Worm (Caenorhabditis elegans) whole organism, mixed stage, embryonic: ENCODE results near the gene C34C12.6.

ENCODE experiments used
- blmp-1 ChIP-seq: fragments of 150-350 bp; optimal IDR thresholded peaks from 2 replicates; lab custom pipeline; 2014; ENCODE audit warnings: missing biosample characterization, missing genetic modification characterization
- ces-1 ChIP-seq: fragments of 150-350 bp; optimal IDR thresholded peaks from 2 replicates; lab custom pipeline; 2014; ENCODE audit warnings: missing biosample characterization, missing genetic modification reagents, missing genetic modification characterization
- drap-1 ChIP-seq: fragments of 200-800 bp; sonication (Bioruptor generic); optimal IDR thresholded peaks from 3 replicates; lab custom pipeline; 2018; ENCODE audit warnings: mild to moderate bottlenecking, missing genetic modification characterization, missing compliant biosample characterization
- elt-1 ChIP-seq: sonication (generic microtip); optimal IDR thresholded peaks from 2 replicates; lab custom pipeline; 2017; ENCODE audit warnings: missing genetic modification characterization, mild to moderate bottlenecking, missing compliant biosample characterization, antibody characterized with exemption, moderate library complexity, borderline replicate concordance; ENCODE audit not compliant: insufficient read depth
- elt-3 ChIP-seq: fragments of 150-350 bp; optimal IDR thresholded peaks from 2 replicates; lab custom pipeline; 2014; ENCODE audit warnings: missing biosample characterization, missing genetic modification characterization
- lin-13 ChIP-seq: fragments of 150-350 bp; optimal IDR thresholded peaks from 2 replicates; lab custom pipeline; 2014; ENCODE audit warnings: missing biosample characterization, missing genetic modification characterization
- lsy-2 ChIP-seq: fragments of 150-350 bp; optimal IDR thresholded peaks from 2 replicates; lab custom pipeline; 2014; ENCODE audit warnings: missing biosample characterization, missing genetic modification characterization
- mab-5 ChIP-seq: fragments of 150-350 bp; optimal IDR thresholded peaks from 2 replicates; lab custom pipeline; 2014; ENCODE audit warnings: missing biosample characterization, missing genetic modification characterization
- nhr-237 ChIP-seq: fragments of 150-350 bp; optimal IDR thresholded peaks from 2 replicates; lab custom pipeline; 2014; ENCODE audit warnings: missing biosample characterization, missing genetic modification characterization
- nhr-28 ChIP-seq: fragments of 150-350 bp; optimal IDR thresholded peaks from 2 replicates; lab custom pipeline; 2014; ENCODE audit warnings: missing biosample characterization, missing genetic modification characterization
- nhr-76 ChIP-seq: sonication (generic microtip); optimal IDR thresholded peaks from 2 replicates; lab custom pipeline; 2017; ENCODE audit warnings: missing biosample characterization, missing genetic modification characterization
- snpc-4 ChIP-seq: fragments of 150-350 bp; optimal IDR thresholded peaks from 2 replicates; lab custom pipeline; 2014; ENCODE audit warnings: missing biosample characterization, missing genetic modification characterization
- unc-39 ChIP-seq: fragments of 150-350 bp; optimal IDR thresholded peaks from 2 replicates; lab custom pipeline; 2014; ENCODE audit warnings: missing biosample characterization, missing genetic modification characterization
- unc-62 ChIP-seq: fragments of 150-350 bp; optimal IDR thresholded peaks from 2 replicates; lab custom pipeline; 2014; ENCODE audit warnings: missing biosample characterization, missing genetic modification reagents, missing genetic modification characterization

DNA sequence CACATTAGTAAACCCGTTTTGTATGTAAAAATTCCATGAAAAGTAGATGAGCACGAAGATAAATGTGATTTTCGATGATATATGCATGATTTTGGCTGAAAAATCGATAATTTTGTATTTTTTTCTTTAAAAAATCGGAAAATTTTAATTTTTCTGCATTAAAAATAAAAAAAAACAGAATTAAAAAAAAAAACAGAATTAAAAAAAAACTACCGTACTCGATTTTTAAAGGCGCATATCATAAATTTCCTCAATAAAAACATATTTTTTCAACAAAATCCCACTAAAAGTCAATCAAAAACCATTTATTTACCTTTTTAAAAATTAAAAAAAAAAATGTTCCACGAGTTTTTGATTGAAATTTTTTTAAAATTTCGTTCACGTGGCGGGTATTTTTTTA, 10.7 kb downstream of the C34C12.6 start, which contains the start of gene gly-14:
- TF ChIP-seq ces-1 (GFP tag; lab: Kevin White, UChicago): no peak
- TF ChIP-seq snpc-4 (tag; lab: Kevin White, UChicago): no peak
- no peak for TF ChIP-seq nhr-28 (tag; lab: Kevin White, UChicago)
- no peak for TF ChIP-seq unc-39
- TF ChIP-seq drap-1 (GFP tag; lab: Kevin White, UChicago): no peak
- no peak for TF ChIP-seq elt-1
- no peak for TF ChIP-seq lsy-2 (tag; lab: Kevin White, UChicago)
- TF ChIP-seq mab-5 (tag; lab: Kevin White, UChicago): no peak
- TF ChIP-seq nhr-237 (tag; lab: Kevin White, UChicago): no peak
- no peak for TF ChIP-seq lin-13
- no peak for TF ChIP-seq elt-3 (tag; lab: Kevin White, UChicago)
- TF ChIP-seq blmp-1 (tag; lab: Kevin White, UChicago): no peak
- no peak for TF ChIP-seq unc-62 (GFP tag; lab: Kevin White, UChicago)
- no peak for TF ChIP-seq nhr-76 (tag; lab: Kevin White, UChicago)
